Fruit fly (Drosophila melanogaster): ENCODE results near the gene CG7443.

The CG7443 gene

DNA sequence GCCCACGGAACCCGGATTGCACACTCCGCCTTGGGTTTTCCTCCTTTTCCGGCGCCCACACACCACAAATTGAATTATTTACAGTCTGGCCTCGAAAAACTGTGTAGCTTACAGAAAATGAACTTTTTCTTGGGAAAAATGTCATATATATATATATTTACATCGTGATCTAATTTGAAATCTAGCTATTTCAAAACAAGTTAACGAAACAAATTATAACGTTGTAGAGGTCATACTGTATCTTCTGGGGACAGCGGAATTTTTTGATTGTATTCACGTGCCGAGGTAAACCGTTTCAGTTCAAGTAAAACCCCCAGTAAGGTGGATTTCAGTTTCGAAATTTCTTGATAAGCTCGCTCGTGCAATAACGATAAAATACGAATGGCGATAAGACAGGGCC is 30.3 kb downstream of the CG7443 start (continued):
- TF ChIP-seq Oli (tag; optimal IDR thresholded peaks at IDR 0.05) (peak; percentile 52), Dll (GFP tag; IDR thresholded peaks at IDR 0.05; ENCODE audit: partially characterized antibody) (no peak), Hr39 (optimal IDR thresholded peaks at IDR 0.05) (no peak), CG7556 (GFP tag; optimal IDR thresholded peaks at IDR 0.05) (no peak), fu2 (GFP tag; optimal IDR thresholded peaks at IDR 0.05) (no peak), CG12219 (GFP tag; optimal IDR thresholded peaks at IDR 0.05) (peak; percentile 23), exex (tag; optimal IDR thresholded peaks at IDR 0.05) (no peak), HmgZ (tag; optimal IDR thresholded peaks at IDR 0.05) (peak; percentile 11), dpn (GFP tag; optimal IDR thresholded peaks at IDR 0.05) (peak in 1 of 2 experiments; percentile 31), CG6175 (GFP tag; IDR thresholded peaks at IDR 0.05) (peak; percentile 38; the same call in 2 of the 3 replicates), tll (GFP tag; optimal IDR thresholded peaks at IDR 0.05) (no peak), sc (optimal IDR thresholded peaks at IDR 0.05) (no peak), sc (GFP tag; optimal IDR thresholded peaks at IDR 0.05) (no peak), gce (GFP tag; IDR thresholded peaks at IDR 0.05) (peak; percentile 69; the same call in 2 of the 3 replicates), Trl (optimal IDR thresholded peaks at IDR 0.05) (no peak), Trl (GFP tag; optimal IDR thresholded peaks at IDR 0.05) (no peak), CG6854 (GFP tag; optimal IDR thresholded peaks at IDR 0.05) (no peak), row (GFP tag; IDR thresholded peaks at IDR 0.05) (peak; percentile 77), CHES-1-like (GFP tag; optimal IDR thresholded peaks at IDR 0.05) (no peak), CG6791 (GFP tag; IDR thresholded peaks at IDR 0.05; ENCODE audit: partially characterized antibody) (no peak), fd64A (GFP tag; optimal IDR thresholded peaks at IDR 0.05) (no peak), Hsf (GFP tag; optimal IDR thresholded peaks at IDR 0.05) (no peak), bowl (GFP tag; IDR thresholded peaks at IDR 0.05) (no peak), Mad (GFP tag; optimal IDR thresholded peaks at IDR 0.05) (no peak), CG10979 (tag; optimal IDR thresholded peaks at IDR 0.05) (peak; percentile 7), CG16815 (GFP tag; optimal IDR thresholded peaks at IDR 0.05) (no peak), CG7928 (GFP tag; optimal IDR thresholded peaks at IDR 0.05) (peak; percentile 14), CG12071 (GFP tag; optimal IDR thresholded peaks at IDR 0.05) (peak; percentile 38), CG3838 (GFP tag; optimal IDR thresholded peaks at IDR 0.05) (no peak), Drgx (GFP tag; IDR thresholded peaks at IDR 0.05) (peak; percentile 49), CG9215 (GFP tag; IDR thresholded peaks at IDR 0.05) (peak; percentile 21; the same call in 1 of the 2 replicates), Fer1 (GFP tag; optimal IDR thresholded peaks at IDR 0.05) (peak; percentile 3), CG1233 (GFP tag; optimal IDR thresholded peaks at IDR 0.05) (peak; percentile 24), CG3847 (GFP tag; IDR thresholded peaks at IDR 0.05) (peak; percentile 52; the same call in 1 of the 2 replicates), gsb (GFP tag; IDR thresholded peaks at IDR 0.05) (peak; percentile 64; the same call in 1 of the 2 replicates), CG34422 (GFP tag; IDR thresholded peaks at IDR 0.05) (peak; percentile 54; the same call in 2 of the 3 replicates), hkb (optimal IDR thresholded peaks at IDR 0.05) (no peak), hkb (GFP tag; IDR thresholded peaks at IDR 0.05) (peak; percentile 78), wek (GFP tag; optimal IDR thresholded peaks at IDR 0.05) (no peak), slbo (GFP tag; IDR thresholded peaks at IDR 0.05) (peak; percentile 82), CG13296 (GFP tag; optimal IDR thresholded peaks at IDR 0.05) (no peak), CG14965 (GFP tag; optimal IDR thresholded peaks at IDR 0.05; ENCODE audit: borderline replicate concordance) (no peak), HLH3B (GFP tag; IDR thresholded peaks at IDR 0.05) (peak; percentile 62), Dip2 (GFP tag; IDR thresholded peaks at IDR 0.05) (no peak), CG1529 (GFP tag; optimal IDR thresholded peaks at IDR 0.05) (no peak), Sox102F (GFP tag; optimal IDR thresholded peaks at IDR 0.05) (peak; percentile 78), Rx (GFP tag; IDR thresholded peaks at IDR 0.05) (peak; percentile 61), eyg (GFP tag; optimal IDR thresholded peaks at IDR 0.05) (no peak)
